Worm (Caenorhabditis elegans): ENCODE results near the gene cutl-24.
A peak's percentile ranks its signal among the peaks of the same experiment; 100 is the strongest.

cutl-24 gene

ce11 chrIV:132095-132494 is 32.8 kb upstream of the cutl-24 start, which contains the start of gene daf-1:
Gene daf-1, plus strand, starts transcription at chrIV:132416.
- TF ChIP-seq fkh-10 (GFP tag; optimal IDR thresholded peaks at IDR 0.05) (no peak), unc-86 (tag; optimal IDR thresholded peaks at IDR 0.05) (no peak), tbx-2 (tag; optimal IDR thresholded peaks at IDR 0.05) (peak; percentile 6), madf-2 (tag; optimal IDR thresholded peaks at IDR 0.05) (peak; percentile 3), unc-42 (tag; optimal IDR thresholded peaks at IDR 0.05) (peak; percentile 5)

DNA sequence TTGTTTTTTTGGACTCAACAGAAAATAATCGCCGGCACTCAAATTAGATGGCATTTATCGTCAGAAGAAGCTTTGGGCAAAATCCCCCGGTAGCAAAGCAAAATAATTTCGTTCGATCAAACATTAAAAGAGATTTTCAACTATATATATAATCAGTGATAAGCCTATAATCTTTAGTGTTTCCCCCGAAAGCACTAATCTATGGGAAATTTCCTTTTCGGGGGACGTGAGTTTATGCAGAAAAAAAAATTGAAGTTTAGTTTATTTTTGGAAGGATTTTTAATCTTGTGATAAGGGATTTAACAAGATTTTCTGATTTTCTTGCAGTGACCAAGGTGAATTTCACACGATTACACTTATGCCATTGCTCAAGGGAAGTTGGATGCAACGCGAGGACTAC is 30.9 kb upstream of the cutl-24 start:
- TF ChIP-seq elt-2 (tag; optimal IDR thresholded peaks at IDR 0.05) (no peak), ama-1 (optimal IDR thresholded peaks at IDR 0.05) (no peak), dmd-4 (tag; optimal IDR thresholded peaks at IDR 0.05; ENCODE audit: borderline replicate concordance) (no peak), ahr-1 (tag; optimal IDR thresholded peaks at IDR 0.05) (no peak), odd-2 (tag; optimal IDR thresholded peaks at IDR 0.05) (no peak), ceh-34 (tag; optimal IDR thresholded peaks at IDR 0.05) (no peak), nhr-232 (tag; optimal IDR thresholded peaks at IDR 0.05) (no peak), che-1 (tag; optimal IDR thresholded peaks at IDR 0.05) (no peak), ets-4 (tag; optimal IDR thresholded peaks at IDR 0.05) (no peak), F13H6.1 (tag; optimal IDR thresholded peaks at IDR 0.05) (no peak), pag-3 (tag; optimal IDR thresholded peaks at IDR 0.05; ENCODE audit: borderline replicate concordance) (no peak), pat-9 (tag; optimal IDR thresholded peaks at IDR 0.05) (no peak), dve-1 (tag; optimal IDR thresholded peaks at IDR 0.05) (no peak), hlh-13 (GFP tag; optimal IDR thresholded peaks at IDR 0.05) (no peak), elt-4 (tag; optimal IDR thresholded peaks at IDR 0.05) (no peak), ceh-19 (GFP tag; optimal IDR thresholded peaks at IDR 0.05) (no peak), ceh-22 (tag; optimal IDR thresholded peaks at IDR 0.05) (no peak), pax-1 (tag; optimal IDR thresholded peaks at IDR 0.05) (no peak)

- peak; percentile 37 for TF ChIP-seq mec-3 (tag; optimal IDR thresholded peaks at IDR 0.05; ENCODE audit: borderline replicate concordance)
- TF ChIP-seq npax-4 (tag; optimal IDR thresholded peaks at IDR 0.05) = no peak
Observed at ce11 chrIV:139652-140051, 25.2 kb upstream of the cutl-24 start.

ce11 chrIV:141022-141421 is 23.9 kb upstream of the cutl-24 start:
- no peak for TF ChIP-seq hlh-8 (tag; optimal IDR thresholded peaks at IDR 0.05)
- no peak for TF ChIP-seq pat-9 (tag; optimal IDR thresholded peaks at IDR 0.05)
- TF ChIP-seq C08G9.2 (tag; optimal IDR thresholded peaks at IDR 0.05) = peak; percentile 35

ce11 chrIV:143807-144371 is 21.0 kb upstream of the cutl-24 start:
- TF ChIP-seq C08G9.2 (tag; optimal IDR thresholded peaks at IDR 0.05) = peak; percentile 81
- TF ChIP-seq fax-1 (tag; optimal IDR thresholded peaks at IDR 0.05) = peak; percentile 85
- TF ChIP-seq dve-1 (tag; optimal IDR thresholded peaks at IDR 0.05) = peak; percentile 71
- peak; percentile 75 for TF ChIP-seq zip-5 (tag; optimal IDR thresholded peaks at IDR 0.05)
- no peak for TF ChIP-seq ceh-22 (tag; optimal IDR thresholded peaks at IDR 0.05)
- no peak for TF ChIP-seq fkh-10 (GFP tag; optimal IDR thresholded peaks at IDR 0.05)
- peak; percentile 7 for TF ChIP-seq pros-1 (tag; optimal IDR thresholded peaks at IDR 0.05)
- TF ChIP-seq ceh-45 (GFP tag; IDR thresholded peaks at IDR 0.05) = peak; percentile 76
- TF ChIP-seq rnt-1 (tag; optimal IDR thresholded peaks at IDR 0.05) = peak; percentile 92
- peak; percentile 92 for TF ChIP-seq tbx-2 (tag; optimal IDR thresholded peaks at IDR 0.05)
- peak; percentile 82 for TF ChIP-seq K09A11.1 (tag; optimal IDR thresholded peaks at IDR 0.05; ENCODE audit: insufficient read depth)
- TF ChIP-seq sox-2 (GFP tag; IDR thresholded peaks at IDR 0.05) = peak; percentile 88
- peak; percentile 93 for TF ChIP-seq ttx-3 (tag; optimal IDR thresholded peaks at IDR 0.05)
- TF ChIP-seq pat-9 (tag; optimal IDR thresholded peaks at IDR 0.05) = peak; percentile 95
- peak; percentile 93 for TF ChIP-seq T23F11.4 (GFP tag; optimal IDR thresholded peaks at IDR 0.05)
- TF ChIP-seq unc-3 (GFP tag; conservative IDR thresholded peaks at IDR 0.05) = peak; percentile 83
- peak; percentile 92 for TF ChIP-seq unc-3 (tag; optimal IDR thresholded peaks at IDR 0.05)
- peak; percentile 59 for TF ChIP-seq ceh-14 (tag; optimal IDR thresholded peaks at IDR 0.05)
- TF ChIP-seq dmd-4 (tag; optimal IDR thresholded peaks at IDR 0.05; ENCODE audit: borderline replicate concordance) = peak; percentile 85
- TF ChIP-seq F13H6.1 (tag; optimal IDR thresholded peaks at IDR 0.05) = peak; percentile 75
- TF ChIP-seq ceh-9 (tag; optimal IDR thresholded peaks at IDR 0.05) = peak; percentile 72
- TF ChIP-seq odd-2 (tag; optimal IDR thresholded peaks at IDR 0.05) = peak; percentile 68
- TF ChIP-seq hlh-15 (tag; optimal IDR thresholded peaks at IDR 0.05) = peak; percentile 84
- TF ChIP-seq pha-2 (tag; optimal IDR thresholded peaks at IDR 0.05) = peak; percentile 93
- TF ChIP-seq unc-55 (GFP tag; optimal IDR thresholded peaks at IDR 0.05) = peak; percentile 23
- TF ChIP-seq sdc-2 (tag; optimal IDR thresholded peaks at IDR 0.05) = peak; percentile 82
- peak; percentile 70 for TF ChIP-seq ceh-18 (tag; optimal IDR thresholded peaks at IDR 0.05)
